Worm (Caenorhabditis elegans) whole organism, young adult: Measurements from ENCODE around the gene pigk-1.

Experiments
- lin-26 ChIP-seq: fragments of 200-800 bp; sonication (Bioruptor generic); IDR thresholded peaks from 2 replicates; pipeline ENCODE4 v1.3.6; 2022; ENCODE audit warnings: missing genetic modification reagents, missing genetic modification characterization, missing compliant biosample characterization
- pha-4 ChIP-seq: fragments of 150-350 bp; sonication (generic microtip); optimal IDR thresholded peaks from 2 replicates; lab custom pipeline; 2014; ENCODE audit warnings: missing biosample characterization, missing genetic modification reagents, missing genetic modification characterization
- snpc-4 ChIP-seq, 5 experiments: fragments of 150-350 bp in 1 of 5; sonication (generic microtip) in 4 of 5; optimal IDR thresholded peaks; 2 replicates each; lab custom pipeline; 2014 to 2018; ENCODE audit warnings: missing genetic modification characterization in 5 of 5, missing biosample characterization in 3 of 5, antibody characterized with exemption in 2 of 5, mild to moderate bottlenecking in 2 of 5, missing compliant biosample characterization in 2 of 5, missing genotype in 2 of 5, moderate library complexity in 2 of 5, missing genetic modification reagents in 1 of 5

ce11 chrIV:11080823-11081285 is 29.0 kb downstream of the pigk-1 start, which contains the start of gene atg-7:
- TF ChIP-seq lin-26 (GFP tag; lab: Robert Waterston, UW), result no peak
- TF ChIP-seq snpc-4 (GFP tag; optimal IDR thresholded peaks at IDR 0.05; lab: Kevin White, UChicago), result no peak
- peak in 2 of 4 experiments; percentile 37 to 41 for TF ChIP-seq snpc-4 (tag; optimal IDR thresholded peaks at IDR 0.05; lab: Kevin White, UChicago)
- no peak for TF ChIP-seq pha-4 (tag; lab: Kevin White, UChicago)
